Worm (Caenorhabditis elegans): Measurements from ENCODE around the gene col-110.

- TF ChIP-seq nhr-28 (tag; optimal IDR thresholded peaks at IDR 0.05) = no peak
- no peak for TF ChIP-seq lin-15B (tag; optimal IDR thresholded peaks at IDR 0.05)
- no peak for TF ChIP-seq ama-1 (optimal IDR thresholded peaks at IDR 0.05)
- no peak for TF ChIP-seq unc-62 (GFP tag; optimal IDR thresholded peaks at IDR 0.05)
- TF ChIP-seq egl-27 (tag; optimal IDR thresholded peaks at IDR 0.05) = no peak
- no peak for TF ChIP-seq nhr-237 (tag; optimal IDR thresholded peaks at IDR 0.05)
- no peak for TF ChIP-seq pha-4 (tag; optimal IDR thresholded peaks at IDR 0.05)
These were observed 46.9 kb upstream of the col-110 start for ce11 chrIV:4656380-4656779.
